Fruit fly (Drosophila melanogaster) whole organism, embryonic: ENCODE results near the gene Suv3.

Experiments used
- Aef1 ChIP-seq: fragments of 200-800 bp; sonication (Bioruptor generic); IDR thresholded peaks from 3 replicates; pipeline ENCODE4 v1.3.6; 2022; ENCODE audit warnings: missing biosample characterization, missing genetic modification characterization
- Atf6 ChIP-seq: fragments of 200-800 bp; sonication (Bioruptor generic); IDR thresholded peaks from 2 replicates; pipeline ENCODE4 v1.3.6; 2022; ENCODE audit warnings: missing biosample characterization, missing genetic modification characterization
- Awh ChIP-seq: fragments of 200-800 bp; sonication (Bioruptor generic); IDR thresholded peaks from 2 replicates; pipeline ENCODE4, ENCODE4 v1.3.6; 2022; ENCODE audit warnings: missing biosample characterization, missing genetic modification characterization
- CG1024 ChIP-seq: fragments of 200-800 bp; sonication (Bioruptor generic); IDR thresholded peaks from 2 replicates; pipeline ENCODE4 v1.3.6; 2022; ENCODE audit warnings: missing biosample characterization, missing genetic modification characterization
- CG10543 ChIP-seq: fragments of 200-800 bp; sonication (Bioruptor generic); optimal IDR thresholded peaks from 3 replicates; lab custom pipeline; 2017; ENCODE audit warnings: missing biosample characterization, mild to moderate bottlenecking, missing genetic modification characterization, moderate library complexity
- CG10654 ChIP-seq: fragments of 200-800 bp; sonication (Bioruptor generic); optimal IDR thresholded peaks from 2 replicates; lab custom pipeline; 2016; ENCODE audit warnings: missing biosample characterization, missing genetic modification characterization
- CG11093 ChIP-seq: fragments of 200-800 bp; sonication (Bioruptor generic); IDR thresholded peaks from 3 replicates; pipeline ENCODE4 v1.3.6; 2022; ENCODE audit warnings: missing biosample characterization, missing genetic modification characterization
- CG12236 ChIP-seq: fragments of 200-800 bp; sonication (Bioruptor generic); optimal IDR thresholded peaks from 2 replicates; lab custom pipeline; 2016; ENCODE audit warnings: missing biosample characterization, missing genetic modification characterization
- CG14441 ChIP-seq: fragments of 200-800 bp; sonication (Bioruptor generic); IDR thresholded peaks from 2 replicates; pipeline ENCODE4 v1.3.6; 2022; ENCODE audit warnings: missing biosample characterization, missing genetic modification characterization
- CG14965 ChIP-seq: fragments of 200-800 bp; sonication (Bioruptor generic); optimal IDR thresholded peaks from 2 replicates; lab custom pipeline; 2016; ENCODE audit warnings: missing biosample characterization, missing genetic modification characterization, borderline replicate concordance
- CG15514 ChIP-seq: fragments of 200-800 bp; sonication (Bioruptor generic); optimal IDR thresholded peaks from 3 replicates; lab custom pipeline; 2017; ENCODE audit warnings: missing biosample characterization, missing genetic modification characterization, mild to moderate bottlenecking, moderate library complexity, missing genetic modification reagents
- CG1603 ChIP-seq: fragments of 200-800 bp; sonication (Bioruptor generic); optimal IDR thresholded peaks from 2 replicates; lab custom pipeline; 2019; ENCODE audit warnings: missing biosample characterization, mild to moderate bottlenecking, missing genetic modification characterization, moderate library complexity
- CG2875 ChIP-seq: fragments of 200-800 bp; sonication (Bioruptor generic); optimal IDR thresholded peaks from 2 replicates; lab custom pipeline; 2017; ENCODE audit warnings: missing biosample characterization, mild to moderate bottlenecking, missing genetic modification characterization, missing genetic modification reagents
- CG31365 ChIP-seq: fragments of 200-800 bp; sonication (Bioruptor generic); optimal IDR thresholded peaks from 2 replicates; lab custom pipeline; 2018; ENCODE audit warnings: missing biosample characterization, mild to moderate bottlenecking, missing genetic modification characterization
- CG6254 ChIP-seq: fragments of 200-800 bp; sonication (Bioruptor generic); optimal IDR thresholded peaks from 3 replicates; lab custom pipeline; 2017; ENCODE audit warnings: mild to moderate bottlenecking, missing biosample characterization, missing genetic modification reagents, missing genetic modification characterization
- CG6272 ChIP-seq: fragments of 200-800 bp; sonication (Bioruptor generic); IDR thresholded peaks from 2 replicates; pipeline ENCODE4 v1.3.6; 2022; ENCODE audit warnings: missing biosample characterization, missing genetic modification characterization
- CG7357 ChIP-seq: fragments of 200-800 bp; sonication (Bioruptor generic); IDR thresholded peaks from 3 replicates; pipeline ENCODE4 v1.3.6; 2022; ENCODE audit warnings: missing biosample characterization, missing genetic modification characterization
- CG9727 ChIP-seq: fragments of 200-800 bp; sonication (Bioruptor generic); optimal IDR thresholded peaks from 3 replicates; lab custom pipeline; 2017; ENCODE audit warnings: missing biosample characterization, mild to moderate bottlenecking, missing genetic modification characterization
- D19A ChIP-seq: fragments of 200-800 bp; optimal IDR thresholded peaks from 3 replicates; lab custom pipeline; 2019; ENCODE audit warnings: missing biosample characterization, mild to moderate bottlenecking, missing genetic modification characterization, moderate library complexity
- Dip3 ChIP-seq: fragments of 200-800 bp; sonication (Bioruptor generic); optimal IDR thresholded peaks from 3 replicates; lab custom pipeline; 2016; ENCODE audit warnings: missing biosample characterization, missing genetic modification characterization
- ERR ChIP-seq: fragments of 200-800 bp; sonication (Bioruptor generic); optimal IDR thresholded peaks from 2 replicates; lab custom pipeline; 2016; ENCODE audit warnings: missing biosample characterization, missing genetic modification characterization
- Eip74EF ChIP-seq, 2 experiments: fragments of 200-800 bp in 1 of 2; fragments of >200 bp in 1 of 2; sonication (Bioruptor generic) in 1 of 2; optimal IDR thresholded peaks; 2 replicates each; lab custom pipeline; 2017 to 2019; ENCODE audit warnings: missing biosample characterization in 2 of 2, missing genetic modification characterization in 2 of 2, mild to moderate bottlenecking in 1 of 2, moderate library complexity in 1 of 2
- Gug ChIP-seq: fragments of 200-800 bp; sonication (Bioruptor generic); IDR thresholded peaks from 4 replicates; pipeline ENCODE4 v1.3.6; 2022; ENCODE audit warnings: missing biosample characterization, missing genetic modification characterization
- H15 ChIP-seq: fragments of 200-800 bp; sonication (Bioruptor generic); IDR thresholded peaks from 3 replicates; pipeline ENCODE4 v1.3.6; 2022; ENCODE audit warnings: missing biosample characterization, missing genetic modification characterization
- HHEX ChIP-seq: fragments of 200-800 bp; sonication (Bioruptor generic); optimal IDR thresholded peaks from 3 replicates; lab custom pipeline; 2017; ENCODE audit warnings: missing biosample characterization, mild to moderate bottlenecking, missing genetic modification characterization, missing genetic modification reagents
- NK7.1 ChIP-seq: fragments of 200-800 bp; sonication (Bioruptor generic); optimal IDR thresholded peaks from 3 replicates; lab custom pipeline; 2016; ENCODE audit warnings: missing biosample characterization, missing genetic modification characterization
- Nf-YC ChIP-seq: fragments of 200-800 bp; optimal IDR thresholded peaks from 3 replicates; lab custom pipeline; 2019; ENCODE audit warnings: missing biosample characterization, mild to moderate bottlenecking, missing genetic modification characterization, moderate library complexity
- Oaz ChIP-seq: fragments of 200-800 bp; sonication (Bioruptor generic); IDR thresholded peaks from 2 replicates; pipeline ENCODE4 v1.3.6; 2022; ENCODE audit warnings: missing biosample characterization, missing genetic modification characterization
- Poxn ChIP-seq: fragments of 200-800 bp; sonication (Bioruptor generic); IDR thresholded peaks from 2 replicates; pipeline ENCODE4 v1.3.6; 2022; ENCODE audit warnings: missing biosample characterization, missing genetic modification characterization
- TFAM ChIP-seq: fragments of 200-800 bp; sonication (Bioruptor generic); optimal IDR thresholded peaks from 2 replicates; lab custom pipeline; 2017; ENCODE audit warnings: missing biosample characterization, missing genetic modification characterization, inconsistent platforms
- ab ChIP-seq: fragments of 200-800 bp; sonication (Bioruptor generic); optimal IDR thresholded peaks from 2 replicates; lab custom pipeline; 2016; ENCODE audit warnings: missing biosample characterization, missing genetic modification characterization
- abd-A ChIP-seq: fragments of 200-800 bp; sonication (Bioruptor generic); optimal IDR thresholded peaks from 3 replicates; lab custom pipeline; 2019; ENCODE audit warnings: missing biosample characterization, mild to moderate bottlenecking, missing genetic modification characterization, moderate library complexity
- al ChIP-seq: fragments of 200-800 bp; sonication (Bioruptor generic); IDR thresholded peaks from 2 replicates; pipeline ENCODE4 v1.3.6; 2022; ENCODE audit warnings: missing biosample characterization, missing genetic modification characterization
- ap ChIP-seq: fragments of 200-800 bp; sonication (Bioruptor generic); IDR thresholded peaks from 2 replicates; pipeline ENCODE4 v1.3.6; 2022; ENCODE audit warnings: missing biosample characterization, missing genetic modification characterization
- ara ChIP-seq: fragments of 200-800 bp; sonication (Bioruptor generic); IDR thresholded peaks from 2 replicates; pipeline ENCODE4 v1.3.6; 2022; ENCODE audit warnings: missing biosample characterization, missing genetic modification characterization
- bigmax ChIP-seq: fragments of 200-800 bp; sonication (Bioruptor generic); optimal IDR thresholded peaks from 2 replicates; lab custom pipeline; 2018; ENCODE audit warnings: missing biosample characterization, mild to moderate bottlenecking, missing genetic modification characterization
- bsh ChIP-seq, 2 experiments: fragments of 200-800 bp; sonication (Bioruptor generic); optimal IDR thresholded peaks; 2 replicates each; lab custom pipeline; 2017 to 2018; ENCODE audit warnings: mild to moderate bottlenecking in 2 of 2, missing biosample characterization in 2 of 2, missing genetic modification characterization in 2 of 2, moderate library complexity in 1 of 2
- chif ChIP-seq, 2 experiments: fragments of 200-800 bp; sonication (Bioruptor generic); optimal IDR thresholded peaks; 3 replicates each; lab custom pipeline; 2016; ENCODE audit warnings: missing biosample characterization in 2 of 2, missing genetic modification characterization in 2 of 2
- dimm ChIP-seq: fragments of 200-800 bp; sonication (Bioruptor generic); IDR thresholded peaks from 2 replicates; pipeline ENCODE4 v1.3.6; 2022; ENCODE audit warnings: missing biosample characterization, missing genetic modification characterization
- gce ChIP-seq: fragments of 200-800 bp; sonication (Bioruptor generic); IDR thresholded peaks from 3 replicates; pipeline ENCODE4 v1.3.6; 2022; ENCODE audit warnings: missing biosample characterization, missing genetic modification characterization
- gcm ChIP-seq: fragments of 200-800 bp; sonication (Bioruptor generic); optimal IDR thresholded peaks from 2 replicates; lab custom pipeline; 2019; ENCODE audit warnings: missing biosample characterization, mild to moderate bottlenecking, missing genetic modification characterization, moderate library complexity
- her ChIP-seq: fragments of 200-800 bp; sonication (Bioruptor generic); optimal IDR thresholded peaks from 2 replicates; lab custom pipeline; 2016; ENCODE audit warnings: missing biosample characterization, missing genetic modification characterization
- jigr1 ChIP-seq: fragments of 200-800 bp; sonication (Bioruptor generic); IDR thresholded peaks from 3 replicates; pipeline ENCODE4 v1.3.6; 2022; ENCODE audit warnings: missing biosample characterization, missing genetic modification characterization
- lbe ChIP-seq: fragments of 200-800 bp; sonication (Bioruptor generic); optimal IDR thresholded peaks from 2 replicates; lab custom pipeline; 2016; ENCODE audit warnings: missing biosample characterization, mild to moderate bottlenecking, missing genetic modification characterization
- maf-S ChIP-seq: fragments of 200-800 bp; sonication (Bioruptor generic); optimal IDR thresholded peaks from 2 replicates; lab custom pipeline; 2016; ENCODE audit warnings: missing biosample characterization, missing genetic modification characterization
- nau ChIP-seq: fragments of 200-800 bp; sonication (Bioruptor generic); optimal IDR thresholded peaks from 3 replicates; lab custom pipeline; 2017; ENCODE audit warnings: missing biosample characterization, mild to moderate bottlenecking, missing genetic modification characterization, missing genetic modification reagents
- nerfin-1 ChIP-seq: fragments of 200-800 bp; sonication (Bioruptor generic); optimal IDR thresholded peaks from 3 replicates; lab custom pipeline; 2019; ENCODE audit warnings: missing biosample characterization, mild to moderate bottlenecking, missing genetic modification characterization, moderate library complexity
- nom ChIP-seq: fragments of 200-800 bp; sonication (Bioruptor generic); optimal IDR thresholded peaks from 2 replicates; lab custom pipeline; 2017; ENCODE audit warnings: missing biosample characterization, missing genetic modification characterization, mild to moderate bottlenecking, moderate library complexity, missing genetic modification reagents
- odd ChIP-seq: fragments of 200-800 bp; sonication (Bioruptor generic); optimal IDR thresholded peaks from 2 replicates; lab custom pipeline; 2017; ENCODE audit warnings: missing biosample characterization, mild to moderate bottlenecking, missing genetic modification characterization
- sens ChIP-seq: fragments of 200-800 bp; sonication (Bioruptor generic); peaks from one replicate; lab custom pipeline; 2016; ENCODE audit warnings: missing biosample characterization, missing genetic modification characterization
- unc-4 ChIP-seq: fragments of 200-800 bp; sonication (Bioruptor generic); IDR thresholded peaks from 2 replicates; pipeline ENCODE4 v1.3.6; 2022; ENCODE audit warnings: missing biosample characterization, missing genetic modification characterization; ENCODE audit not compliant: partially characterized antibody
- wor ChIP-seq: fragments of 200-800 bp; sonication (Bioruptor generic); IDR thresholded peaks from 2 replicates; pipeline ENCODE4 v1.3.6; 2022; ENCODE audit warnings: missing biosample characterization, missing genetic modification characterization

Gene Suv3

dm6 chr3R:4337580-4337979 is 26.2 kb downstream of the Suv3 start, which contains the start of the genes Skp2 and CG1103 (continued):
- TF ChIP-seq HHEX (no peak), Oaz (no peak), nerfin-1 (peak; percentile 33), Nf-YC (tag; lab: Kevin White, UChicago) (peak; percentile 36), TFAM (GFP tag; lab: Kevin White, UChicago) (no peak), Poxn (GFP tag; lab: Robert Waterston, UW) (no peak), ap (GFP tag; lab: Robert Waterston, UW) (no peak), CG9727 (GFP tag; lab: Kevin White, UChicago) (no peak), wor (GFP tag; lab: Robert Waterston, UW) (no peak), bsh (GFP tag; optimal IDR thresholded peaks at IDR 0.05; lab: Kevin White, UChicago) (no peak), jigr1 (GFP tag; lab: Robert Waterston, UW) (no peak), CG15514 (GFP tag; lab: Kevin White, UChicago) (peak; percentile 65), Awh (GFP tag; lab: Robert Waterston, UW) (no peak), nau (GFP tag; lab: Kevin White, UChicago) (no peak), lbe (GFP tag; lab: Kevin White, UChicago) (no peak), CG6254 (GFP tag; lab: Kevin White, UChicago) (no peak), Aef1 (no peak), CG11093 (no peak), bigmax (GFP tag; lab: Kevin White, UChicago) (no peak), maf-S (GFP tag; lab: Kevin White, UChicago) (no peak), D19A (tag; lab: Kevin White, UChicago) (no peak), unc-4 (GFP tag; lab: Robert Waterston, UW) (no peak), gcm (GFP tag; lab: Kevin White, UChicago) (no peak), gce (no peak), ab (GFP tag; lab: Kevin White, UChicago) (no peak), Gug (GFP tag; lab: Robert Waterston, UW) (no peak), CG7357 (GFP tag; lab: Robert Waterston, UW) (no peak), CG14441 (GFP tag; lab: Robert Waterston, UW) (no peak), chif (GFP tag; optimal IDR thresholded peaks at IDR 0.05; lab: Kevin White, UChicago) (no peak), CG2875 (GFP tag; lab: Kevin White, UChicago) (no peak), CG31365 (tag; lab: Kevin White, UChicago) (no peak), CG1024 (GFP tag; lab: Robert Waterston, UW) (no peak), dimm (no peak), al (GFP tag; lab: Robert Waterston, UW) (no peak), CG14965 (GFP tag; lab: Kevin White, UChicago) (no peak), CG10654 (GFP tag; lab: Kevin White, UChicago) (no peak), sens (GFP tag; lab: Kevin White, UChicago) (peak; percentile 76), abd-A (tag; lab: Kevin White, UChicago) (no peak), CG12236 (no peak), Eip74EF (GFP tag; optimal IDR thresholded peaks at IDR 0.05; lab: Kevin White, UChicago) (no peak), CG10543 (no peak), NK7.1 (GFP tag; lab: Kevin White, UChicago) (no peak), CG6272 (no peak), odd (GFP tag; lab: Kevin White, UChicago) (no peak), Dip3 (GFP tag; lab: Kevin White, UChicago) (peak; percentile 56), CG1603 (tag; lab: Kevin White, UChicago) (peak; percentile 74), ara (GFP tag; lab: Robert Waterston, UW) (no peak), Atf6 (no peak), nom (GFP tag; lab: Kevin White, UChicago) (no peak), her (GFP tag; lab: Kevin White, UChicago) (no peak), H15 (no peak), ERR (GFP tag; lab: Kevin White, UChicago) (no peak)
